Worm (Caenorhabditis elegans) whole organism, L4 larva: ENCODE measurements around the gene W09H1.3.
A peak's percentile ranks its signal among the peaks of the same experiment; 100 is the strongest.

Experiments used
- D1046.2 ChIP-seq: fragments of 200-800 bp; sonication (Bioruptor generic); IDR thresholded peaks from 2 replicates; pipeline ENCODE4 v1.3.6; 2022; ENCODE audit warnings: missing genetic modification characterization, missing compliant biosample characterization
- F26F4.8 ChIP-seq: fragments of 200-800 bp; sonication (Bioruptor generic); conservative IDR thresholded peaks from 2 replicates; pipeline ENCODE4 v1.3.6; 2022; ENCODE audit warnings: missing genetic modification characterization, missing compliant biosample characterization
- Y105C5A.15 ChIP-seq: fragments of 200-800 bp; sonication (Bioruptor generic); IDR thresholded peaks from 2 replicates; pipeline ENCODE4 v1.3.6; 2022; ENCODE audit warnings: missing genetic modification characterization, missing compliant biosample characterization
- ama-1 ChIP-seq: fragments of 150-350 bp; optimal IDR thresholded peaks from 2 replicates; lab custom pipeline; 2014; ENCODE audit warnings: inconsistent platforms, mixed read lengths
- attf-4 ChIP-seq: sonication (generic microtip); optimal IDR thresholded peaks from 3 replicates; lab custom pipeline; 2017; ENCODE audit warnings: missing biosample characterization, missing genetic modification characterization
- ceh-20 ChIP-seq: fragments of 200-800 bp; sonication (Bioruptor generic); IDR thresholded peaks from 2 replicates; pipeline ENCODE4 v1.3.6; 2022; ENCODE audit warnings: missing genetic modification reagents, missing genetic modification characterization, missing compliant biosample characterization
- ceh-28 ChIP-seq: fragments of 150-350 bp; optimal IDR thresholded peaks from 2 replicates; lab custom pipeline; 2014; ENCODE audit warnings: missing biosample characterization, missing genetic modification reagents, missing genetic modification characterization
- ceh-32 ChIP-seq: sonication (generic microtip); optimal IDR thresholded peaks from 2 replicates; lab custom pipeline; 2016; ENCODE audit warnings: mild to moderate bottlenecking, missing genetic modification characterization, missing compliant biosample characterization; ENCODE audit not compliant: poor library complexity
- ceh-44 ChIP-seq: fragments of 200-800 bp; sonication (Bioruptor generic); IDR thresholded peaks from 2 replicates; pipeline ENCODE4 v1.3.6; 2022; ENCODE audit warnings: missing genetic modification reagents, missing genetic modification characterization, missing compliant biosample characterization
- ceh-82 ChIP-seq: sonication (generic microtip); optimal IDR thresholded peaks from 2 replicates; lab custom pipeline; 2017; ENCODE audit warnings: missing biosample characterization, missing genetic modification characterization
- ctbp-1 ChIP-seq: fragments of 200-800 bp; sonication (Bioruptor generic); IDR thresholded peaks from 2 replicates; pipeline ENCODE4 v1.3.6; 2022; ENCODE audit warnings: missing genetic modification reagents, missing genetic modification characterization, missing compliant biosample characterization
- daf-12 ChIP-seq: fragments of 150-350 bp; optimal IDR thresholded peaks from 2 replicates; lab custom pipeline; 2014; ENCODE audit warnings: missing biosample characterization, missing genetic modification reagents, missing genetic modification characterization
- daf-16 ChIP-seq, 3 experiments: sonication (generic microtip); optimal IDR thresholded peaks; 2 replicates each; lab custom pipeline; 2016 to 2017; ENCODE audit warnings: missing genetic modification characterization in 3 of 3, missing genetic modification reagents in 3 of 3, mild to moderate bottlenecking in 2 of 3, missing compliant biosample characterization in 2 of 3, missing biosample characterization in 1 of 3, moderate library complexity in 1 of 3
- daf-19 ChIP-seq: fragments of 200-800 bp; sonication (Bioruptor generic); conservative IDR thresholded peaks from 2 replicates; pipeline ENCODE4 v1.3.6; 2022; ENCODE audit warnings: missing genetic modification characterization, missing compliant biosample characterization
- daf-8 ChIP-seq: fragments of 200-800 bp; sonication (Bioruptor generic); IDR thresholded peaks from 2 replicates; pipeline ENCODE4 v1.3.6; 2022; ENCODE audit warnings: missing genetic modification characterization, missing compliant biosample characterization
- dmd-6 ChIP-seq: fragments of 200-800 bp; sonication (Bioruptor generic); IDR thresholded peaks from 2 replicates; pipeline ENCODE4 v1.3.6; 2022; ENCODE audit warnings: missing genetic modification reagents, missing genetic modification characterization, missing compliant biosample characterization
- duxl-1 ChIP-seq: sonication (generic microtip); optimal IDR thresholded peaks from 2 replicates; lab custom pipeline; 2016; ENCODE audit warnings: mild to moderate bottlenecking, missing genetic modification characterization, moderate library complexity, missing compliant biosample characterization; ENCODE audit not compliant: poor library complexity
- dve-1 ChIP-seq: sonication (generic microtip); optimal IDR thresholded peaks from 2 replicates; lab custom pipeline; 2017; ENCODE audit warnings: antibody characterized with exemption, mild to moderate bottlenecking, missing genetic modification characterization, missing compliant biosample characterization; ENCODE audit not compliant: insufficient read depth
- egl-43 ChIP-seq: fragments of 200-800 bp; sonication (Bioruptor generic); IDR thresholded peaks from 2 replicates; pipeline ENCODE4 v1.3.6; 2022; ENCODE audit warnings: missing genetic modification reagents, missing genetic modification characterization, missing compliant biosample characterization
- fkh-10 ChIP-seq: fragments of 150-350 bp; optimal IDR thresholded peaks from 2 replicates; lab custom pipeline; 2014; ENCODE audit warnings: missing biosample characterization, missing genetic modification reagents, missing genetic modification characterization
- fos-1 ChIP-seq: fragments of 150-350 bp; optimal IDR thresholded peaks from 2 replicates; lab custom pipeline; 2014; ENCODE audit warnings: missing biosample characterization, missing genetic modification characterization
- gei-8 ChIP-seq: fragments of 200-800 bp; sonication (Bioruptor generic); optimal IDR thresholded peaks from 2 replicates; lab custom pipeline; 2018; ENCODE audit warnings: mild to moderate bottlenecking, missing genetic modification characterization, missing compliant biosample characterization
- hlh-30 ChIP-seq: sonication (generic microtip); optimal IDR thresholded peaks from 2 replicates; lab custom pipeline; 2017; ENCODE audit warnings: antibody characterized with exemption, mild to moderate bottlenecking, missing genetic modification characterization, missing compliant biosample characterization; ENCODE audit not compliant: insufficient read depth
- jun-1 ChIP-seq: fragments of 150-350 bp; optimal IDR thresholded peaks from 2 replicates; lab custom pipeline; 2014; ENCODE audit warnings: missing biosample characterization, missing genetic modification reagents, missing genetic modification characterization
- lim-7 ChIP-seq: fragments of 200-800 bp; sonication (Bioruptor generic); IDR thresholded peaks from 2 replicates; pipeline ENCODE4 v1.3.6; 2022; ENCODE audit warnings: missing genetic modification characterization, missing compliant biosample characterization
- lin-1 ChIP-seq: fragments of 200-800 bp; sonication (Bioruptor generic); IDR thresholded peaks from 2 replicates; pipeline ENCODE4 v1.3.6; 2022; ENCODE audit warnings: missing genetic modification reagents, missing genetic modification characterization, missing compliant biosample characterization
- lin-13 ChIP-seq: fragments of 150-350 bp; optimal IDR thresholded peaks from 2 replicates; lab custom pipeline; 2014; ENCODE audit warnings: missing biosample characterization, missing genetic modification reagents, missing genetic modification characterization
- lin-15B ChIP-seq: fragments of 150-350 bp; sonication (generic microtip); optimal IDR thresholded peaks from 3 replicates; lab custom pipeline; 2014; ENCODE audit warnings: missing biosample characterization, missing genetic modification characterization
- lin-38 ChIP-seq: fragments of 200-800 bp; sonication (Bioruptor generic); IDR thresholded peaks from 2 replicates; pipeline ENCODE4 v1.3.6; 2022; ENCODE audit warnings: missing genetic modification reagents, missing genetic modification characterization, missing compliant biosample characterization
- lin-39 ChIP-seq: fragments of 150-350 bp; optimal IDR thresholded peaks from 2 replicates; lab custom pipeline; 2014; ENCODE audit warnings: missing biosample characterization, missing genetic modification reagents, missing genetic modification characterization
- lir-3 ChIP-seq: sonication (generic microtip); optimal IDR thresholded peaks from 2 replicates; lab custom pipeline; 2016; ENCODE audit warnings: mild to moderate bottlenecking, missing genetic modification characterization, missing compliant biosample characterization
- madf-9 ChIP-seq: fragments of 200-800 bp; sonication (Bioruptor generic); conservative IDR thresholded peaks from 2 replicates; pipeline ENCODE4 v1.3.6; 2022; ENCODE audit warnings: missing genetic modification reagents, missing genetic modification characterization, missing compliant biosample characterization
- mdl-1 ChIP-seq, 2 experiments: fragments of 150-350 bp in 1 of 2; sonication (generic microtip) in 1 of 2; optimal IDR thresholded peaks; 2 replicates each; lab custom pipeline; 2014 to 2017; ENCODE audit warnings: missing biosample characterization in 2 of 2, missing genetic modification characterization in 2 of 2
- mdt-29 ChIP-seq: fragments of 200-800 bp; sonication (Bioruptor generic); IDR thresholded peaks from 2 replicates; pipeline ENCODE4 v1.3.6; 2022; ENCODE audit warnings: missing genetic modification reagents, missing genetic modification characterization, missing compliant biosample characterization
- mep-1 ChIP-seq: fragments of 150-350 bp; sonication (generic microtip); optimal IDR thresholded peaks from 3 replicates; lab custom pipeline; 2014; ENCODE audit warnings: missing biosample characterization, missing genetic modification characterization
- mxl-2 ChIP-seq: fragments of 200-800 bp; sonication (Bioruptor generic); conservative IDR thresholded peaks from 2 replicates; pipeline ENCODE4 v1.3.6; 2022; ENCODE audit warnings: missing genetic modification reagents, missing genetic modification characterization, missing compliant biosample characterization
- nhr-102 ChIP-seq: sonication (generic microtip); optimal IDR thresholded peaks from 2 replicates; lab custom pipeline; 2016; ENCODE audit warnings: mild to moderate bottlenecking, missing genetic modification characterization, moderate library complexity, missing compliant biosample characterization
- nhr-237 ChIP-seq: sonication (generic microtip); optimal IDR thresholded peaks from 2 replicates; lab custom pipeline; 2017; ENCODE audit warnings: missing biosample characterization, missing genetic modification characterization
- nhr-28 ChIP-seq: fragments of 150-350 bp; optimal IDR thresholded peaks from 2 replicates; lab custom pipeline; 2014; ENCODE audit warnings: missing biosample characterization, missing genetic modification characterization
- nhr-42 ChIP-seq: fragments of 200-800 bp; sonication (Bioruptor generic); IDR thresholded peaks from 2 replicates; pipeline ENCODE4 v1.3.6; 2022; ENCODE audit warnings: missing genetic modification characterization, missing compliant biosample characterization
- nhr-6 ChIP-seq: fragments of 150-350 bp; optimal IDR thresholded peaks from 2 replicates; lab custom pipeline; 2014; ENCODE audit warnings: missing biosample characterization, missing genetic modification characterization
- pqm-1 ChIP-seq: sonication (generic microtip); optimal IDR thresholded peaks from 2 replicates; lab custom pipeline; 2017; ENCODE audit warnings: missing biosample characterization, missing genetic modification characterization
- saeg-2 ChIP-seq: fragments of 200-800 bp; sonication (Bioruptor generic); IDR thresholded peaks from 2 replicates; pipeline ENCODE4 v1.3.6; 2022; ENCODE audit warnings: missing genetic modification reagents, missing genetic modification characterization, missing compliant biosample characterization
- skn-1 ChIP-seq: fragments of 150-350 bp; optimal IDR thresholded peaks from 2 replicates; lab custom pipeline; 2014; ENCODE audit warnings: missing biosample characterization, missing genetic modification characterization
- snpc-4 ChIP-seq: fragments of 150-350 bp; optimal IDR thresholded peaks from 2 replicates; lab custom pipeline; 2014; ENCODE audit warnings: missing biosample characterization, missing genetic modification characterization
- spr-3 ChIP-seq: fragments of 200-800 bp; sonication (Bioruptor generic); optimal IDR thresholded peaks from 2 replicates; lab custom pipeline; 2018; ENCODE audit warnings: mild to moderate bottlenecking, missing genetic modification characterization, missing compliant biosample characterization
- tra-1 ChIP-seq: fragments of 200-800 bp; sonication (Bioruptor generic); IDR thresholded peaks from 2 replicates; pipeline ENCODE4 v1.3.6; 2022; ENCODE audit warnings: missing genetic modification reagents, missing genetic modification characterization, missing compliant biosample characterization
- unc-39 ChIP-seq: sonication (generic microtip); optimal IDR thresholded peaks from 2 replicates; lab custom pipeline; 2017; ENCODE audit warnings: missing biosample characterization, missing genetic modification characterization
- vab-7 ChIP-seq: fragments of 200-800 bp; sonication (Bioruptor generic); IDR thresholded peaks from 2 replicates; pipeline ENCODE4 v1.3.6; 2022; ENCODE audit warnings: missing genetic modification reagents, missing genetic modification characterization, missing compliant biosample characterization
- zag-1 ChIP-seq: fragments of 150-350 bp; optimal IDR thresholded peaks from 2 replicates; lab custom pipeline; 2014; ENCODE audit warnings: missing biosample characterization, missing genetic modification characterization
- zfp-2 ChIP-seq: sonication (generic microtip); optimal IDR thresholded peaks from 2 replicates; lab custom pipeline; 2016; ENCODE audit warnings: mild to moderate bottlenecking, missing genetic modification characterization, missing compliant biosample characterization
- zfp-3 ChIP-seq: fragments of 200-800 bp; sonication (Bioruptor generic); conservative IDR thresholded peaks from 2 replicates; pipeline ENCODE4 v1.3.6; 2022; ENCODE audit warnings: missing genetic modification reagents, missing genetic modification characterization, missing compliant biosample characterization

Gene W09H1.3

DNA sequence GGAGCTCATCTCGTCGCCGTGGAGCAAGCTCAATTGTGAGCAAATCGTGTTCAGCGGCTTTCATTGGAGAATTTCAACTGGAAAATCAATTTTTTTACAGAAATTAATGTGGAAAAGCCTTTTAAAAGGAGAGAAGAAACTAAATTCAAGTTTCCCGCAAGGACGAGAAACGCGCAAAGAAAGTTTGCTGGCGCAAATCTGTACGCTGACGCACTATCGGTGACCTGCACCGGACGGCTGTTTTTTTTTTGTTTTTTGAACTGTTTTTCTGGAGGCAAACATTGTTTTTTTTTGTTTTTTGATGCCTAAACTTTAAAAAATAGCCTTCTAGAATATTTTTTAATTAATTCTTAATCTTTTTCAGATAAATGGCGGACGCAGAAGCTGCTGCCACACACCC lies 27.3 kb upstream of the W09H1.3 start, which contains the start of the genes hpr-17 and F32A11.1 (continued):
- TF ChIP-seq F26F4.8 (GFP tag; lab: Robert Waterston, UW) (no peak), vab-7 (GFP tag; lab: Robert Waterston, UW) (no peak), egl-43 (GFP tag; lab: Robert Waterston, UW) (no peak; the same call in 1 of the 2 replicates), pqm-1 (no peak), nhr-42 (GFP tag; lab: Robert Waterston, UW) (0 out of 2 replicates have a peak, but pooled peaks have one; percentile 42), attf-4 (tag; lab: Kevin White, UChicago) (no peak), lin-38 (peak; percentile 91), fos-1 (tag; lab: Kevin White, UChicago) (no peak), fkh-10 (peak; percentile 68), ceh-32 (tag; lab: Kevin White, UChicago) (no peak), ama-1 (lab: Kevin White, UChicago) (peak; percentile 55), tra-1 (no peak), nhr-102 (peak; percentile 77), ceh-82 (no peak), ceh-20 (GFP tag; lab: Robert Waterston, UW) (peak; percentile 71), jun-1 (tag; lab: Kevin White, UChicago) (no peak), nhr-237 (no peak), hlh-30 (tag; lab: Kevin White, UChicago) (peak; percentile 68), lin-15B (tag; lab: Kevin White, UChicago) (peak; percentile 53), lim-7 (GFP tag; lab: Robert Waterston, UW) (no peak), ctbp-1 (GFP tag; lab: Robert Waterston, UW) (no peak), lir-3 (tag; lab: Kevin White, UChicago) (no peak), lin-39 (tag; lab: Kevin White, UChicago) (no peak), mdl-1 (tag; optimal IDR thresholded peaks at IDR 0.05; lab: Kevin White, UChicago) (peak in 1 of 2 experiments; percentile 51), mxl-2 (GFP tag; lab: Robert Waterston, UW) (no peak), dmd-6 (GFP tag; lab: Robert Waterston, UW) (peak; percentile 72), snpc-4 (peak; percentile 51), gei-8 (GFP tag; lab: Kevin White, UChicago) (no peak), ceh-28 (tag; lab: Kevin White, UChicago) (no peak), dve-1 (tag; lab: Kevin White, UChicago) (peak; percentile 83), daf-12 (tag; lab: Kevin White, UChicago) (no peak), spr-3 (GFP tag; lab: Kevin White, UChicago) (no peak), lin-13 (GFP tag; lab: Kevin White, UChicago) (peak; percentile 65), skn-1 (tag; lab: Kevin White, UChicago) (no peak), Y105C5A.15 (GFP tag; lab: Robert Waterston, UW) (no peak), zfp-2 (tag; lab: Kevin White, UChicago) (no peak), zag-1 (tag; lab: Kevin White, UChicago) (no peak), mep-1 (tag; lab: Kevin White, UChicago) (peak; percentile 84), unc-39 (no peak), daf-19 (GFP tag; lab: Robert Waterston, UW) (no peak), madf-9 (peak; percentile 71; the same call in 1 of the 2 replicates), duxl-1 (tag; lab: Kevin White, UChicago) (peak; percentile 71), ceh-44 (no peak), zfp-3 (GFP tag; lab: Robert Waterston, UW) (peak; percentile 80), nhr-28 (tag; lab: Kevin White, UChicago) (peak; percentile 44), nhr-6 (tag; lab: Kevin White, UChicago) (peak; percentile 75), lin-1 (no peak), daf-8 (GFP tag; lab: Robert Waterston, UW) (no peak), mdt-29 (no peak), D1046.2 (GFP tag; lab: Robert Waterston, UW) (no peak), saeg-2 (GFP tag; lab: Robert Waterston, UW) (no peak), daf-16 (GFP tag; optimal IDR thresholded peaks at IDR 0.05; lab: Kevin White, UChicago) (peak in 1 of 2 experiments; percentile 77), daf-16 (tag; optimal IDR thresholded peaks at IDR 0.05; lab: Kevin White, UChicago) (peak; percentile 61)
